Worm (Caenorhabditis elegans) whole organism, L1 larva: ENCODE data around the gene msp-50.

Source experiments
- C04F5.9 ChIP-seq: sonication (generic microtip); optimal IDR thresholded peaks from 2 replicates; lab custom pipeline; 2016; ENCODE audit warnings: missing genetic modification characterization, missing compliant biosample characterization
- F16B12.6 ChIP-seq: fragments of 150-350 bp; optimal IDR thresholded peaks from 2 replicates; lab custom pipeline; 2014; ENCODE audit warnings: missing biosample characterization, missing genetic modification characterization
- Y116A8C.19 ChIP-seq: sonication (generic microtip); optimal IDR thresholded peaks from 2 replicates; lab custom pipeline; 2016; ENCODE audit warnings: missing compliant biosample characterization, missing genetic modification characterization, borderline replicate concordance
- aha-1 ChIP-seq: fragments of 150-350 bp; optimal IDR thresholded peaks from 2 replicates; lab custom pipeline; 2014; ENCODE audit warnings: missing biosample characterization, missing genetic modification characterization
- alr-1 ChIP-seq: fragments of 200-800 bp; sonication (Bioruptor generic); optimal IDR thresholded peaks from 2 replicates; lab custom pipeline; 2018; ENCODE audit warnings: borderline replicate concordance, mild to moderate bottlenecking, missing genetic modification characterization, missing compliant biosample characterization
- aly-2 ChIP-seq: fragments of 150-350 bp; optimal IDR thresholded peaks from 2 replicates; lab custom pipeline; 2014; ENCODE audit warnings: missing biosample characterization, missing genetic modification characterization
- ceh-8 ChIP-seq: fragments of 200-800 bp; sonication (Bioruptor generic); optimal IDR thresholded peaks from 2 replicates; lab custom pipeline; 2018; ENCODE audit warnings: mild to moderate bottlenecking, missing genetic modification characterization, moderate library complexity, missing compliant biosample characterization
- ceh-88 ChIP-seq: fragments of 200-800 bp; sonication (Bioruptor generic); IDR thresholded peaks from 2 replicates; pipeline ENCODE4 v1.3.6; 2022; ENCODE audit warnings: missing genetic modification characterization, missing compliant biosample characterization
- dpl-1 ChIP-seq, 3 experiments: fragments of 150-350 bp in 2 of 3; sonication (generic microtip) in 1 of 3; optimal IDR thresholded peaks; 2 replicates each; lab custom pipeline; 2014 to 2017; ENCODE audit warnings: missing biosample characterization in 3 of 3, missing genetic modification characterization in 3 of 3, missing genetic modification reagents in 3 of 3
- dsc-1 ChIP-seq: sonication (generic microtip); optimal IDR thresholded peaks from 2 replicates; lab custom pipeline; 2016; ENCODE audit warnings: mild to moderate bottlenecking, missing genetic modification characterization, missing compliant biosample characterization
- efl-1 ChIP-seq, 4 experiments: fragments of 150-350 bp; optimal IDR thresholded peaks in 3 of 4; peaks in 1 of 4; 1 replicate in 1 of 4; 2 replicates in 3 of 4; lab custom pipeline; 2014; ENCODE audit warnings: missing biosample characterization in 2 of 4, missing genetic modification characterization in 2 of 4, missing genetic modification reagents in 2 of 4
- efl-3 ChIP-seq: fragments of 200-800 bp; sonication (Bioruptor generic); optimal IDR thresholded peaks from 2 replicates; lab custom pipeline; 2018; ENCODE audit warnings: mild to moderate bottlenecking, missing genetic modification characterization, missing compliant biosample characterization
- egl-13 ChIP-seq: sonication (generic microtip); optimal IDR thresholded peaks from 2 replicates; lab custom pipeline; 2016; ENCODE audit warnings: missing genotype, missing genetic modification reagents, missing genetic modification characterization, missing compliant biosample characterization
- elt-2 ChIP-seq: sonication (generic microtip); optimal IDR thresholded peaks from 2 replicates; lab custom pipeline; 2016; ENCODE audit warnings: missing genetic modification characterization, mild to moderate bottlenecking, inconsistent platforms, missing compliant biosample characterization, missing genetic modification reagents
- fkh-10 ChIP-seq: sonication (generic microtip); optimal IDR thresholded peaks from 2 replicates; lab custom pipeline; 2017; ENCODE audit warnings: missing biosample characterization, missing genetic modification reagents, missing genetic modification characterization
- fkh-8 ChIP-seq: sonication (generic microtip); optimal IDR thresholded peaks from 2 replicates; lab custom pipeline; 2016; ENCODE audit warnings: mild to moderate bottlenecking, missing genetic modification characterization, missing compliant biosample characterization
- fos-1 ChIP-seq: fragments of 150-350 bp; optimal IDR thresholded peaks from 2 replicates; lab custom pipeline; 2014; ENCODE audit warnings: missing biosample characterization, missing genetic modification characterization
- grh-1 ChIP-seq: fragments of 200-800 bp; sonication (Bioruptor generic); IDR thresholded peaks from 2 replicates; pipeline ENCODE4 v1.3.6; 2022; ENCODE audit warnings: missing genetic modification reagents, missing genetic modification characterization, missing compliant biosample characterization
- hpl-2 ChIP-seq: fragments of 150-350 bp; optimal IDR thresholded peaks from 2 replicates; lab custom pipeline; 2014; ENCODE audit warnings: missing biosample characterization, missing genetic modification reagents, missing genetic modification characterization
- irx-1 ChIP-seq: sonication (generic microtip); optimal IDR thresholded peaks from 2 replicates; lab custom pipeline; 2016; ENCODE audit warnings: missing genetic modification characterization, missing compliant biosample characterization
- isw-1 ChIP-seq: fragments of 200-800 bp; sonication (Bioruptor generic); IDR thresholded peaks from 2 replicates; pipeline ENCODE4 v1.3.6; 2022; ENCODE audit warnings: missing genetic modification characterization, missing compliant biosample characterization
- lin-13 ChIP-seq: fragments of 150-350 bp; optimal IDR thresholded peaks from 2 replicates; lab custom pipeline; 2014; ENCODE audit warnings: missing biosample characterization, missing genetic modification reagents, missing genetic modification characterization
- lin-15B ChIP-seq: fragments of 150-350 bp; sonication (generic microtip); optimal IDR thresholded peaks from 3 replicates; lab custom pipeline; 2014; ENCODE audit warnings: missing biosample characterization, missing genetic modification characterization
- lin-35 ChIP-seq, 2 experiments: fragments of 150-350 bp; optimal IDR thresholded peaks; 2 replicates each; lab custom pipeline; 2014; ENCODE audit warnings: missing biosample characterization in 2 of 2, missing genetic modification characterization in 2 of 2, missing genetic modification reagents in 2 of 2
- lin-39 ChIP-seq: fragments of 150-350 bp; optimal IDR thresholded peaks from 2 replicates; lab custom pipeline; 2014; ENCODE audit warnings: missing biosample characterization, missing genetic modification reagents, missing genetic modification characterization
- lir-3 ChIP-seq: sonication (generic microtip); optimal IDR thresholded peaks from 2 replicates; lab custom pipeline; 2016; ENCODE audit warnings: mild to moderate bottlenecking, missing genetic modification characterization, moderate library complexity, missing compliant biosample characterization; ENCODE audit not compliant: poor library complexity
- lsy-2 ChIP-seq, 2 experiments: fragments of 150-350 bp; optimal IDR thresholded peaks; 2 replicates each; lab custom pipeline; 2014; ENCODE audit warnings: missing biosample characterization in 2 of 2, missing genetic modification characterization in 2 of 2
- mab-9 ChIP-seq: fragments of 200-800 bp; sonication (Bioruptor generic); IDR thresholded peaks from 2 replicates; pipeline ENCODE4 v1.3.6; 2022; ENCODE audit warnings: missing genetic modification reagents, missing genetic modification characterization, missing compliant biosample characterization
- mef-2 ChIP-seq: fragments of 150-350 bp; optimal IDR thresholded peaks from 2 replicates; lab custom pipeline; 2014; ENCODE audit warnings: missing biosample characterization, missing genetic modification characterization
- nhr-11 ChIP-seq: fragments of 150-350 bp; optimal IDR thresholded peaks from 2 replicates; lab custom pipeline; 2014; ENCODE audit warnings: missing biosample characterization, missing genetic modification characterization
- nhr-12 ChIP-seq: sonication (generic microtip); optimal IDR thresholded peaks from 2 replicates; lab custom pipeline; 2017; ENCODE audit warnings: missing biosample characterization, missing genetic modification characterization
- nhr-237 ChIP-seq: fragments of 150-350 bp; optimal IDR thresholded peaks from 2 replicates; lab custom pipeline; 2014; ENCODE audit warnings: missing biosample characterization, missing genetic modification characterization
- nhr-28 ChIP-seq: fragments of 150-350 bp; optimal IDR thresholded peaks from 2 replicates; lab custom pipeline; 2014; ENCODE audit warnings: missing biosample characterization, missing genetic modification characterization
- nhr-47 ChIP-seq: sonication (generic microtip); optimal IDR thresholded peaks from 2 replicates; lab custom pipeline; 2016; ENCODE audit warnings: mild to moderate bottlenecking, missing genetic modification characterization, moderate library complexity, missing compliant biosample characterization
- nhr-71 ChIP-seq: sonication (generic microtip); optimal IDR thresholded peaks from 2 replicates; lab custom pipeline; 2016; ENCODE audit warnings: mild to moderate bottlenecking, missing genetic modification characterization, moderate library complexity, missing compliant biosample characterization
- nhr-77 ChIP-seq: fragments of 150-350 bp; optimal IDR thresholded peaks from 2 replicates; lab custom pipeline; 2014; ENCODE audit warnings: missing biosample characterization, missing genetic modification characterization
- nhr-85 ChIP-seq: sonication (generic microtip); peaks from one replicate; lab custom pipeline; 2016; ENCODE audit warnings: missing genetic modification characterization, inconsistent platforms, missing compliant biosample characterization
- pqm-1 ChIP-seq: sonication (generic microtip); optimal IDR thresholded peaks from 3 replicates; lab custom pipeline; 2017; ENCODE audit warnings: missing biosample characterization, missing genetic modification characterization
- rnt-1 ChIP-seq: sonication (generic microtip); optimal IDR thresholded peaks from 2 replicates; lab custom pipeline; 2016; ENCODE audit warnings: mild to moderate bottlenecking, missing genetic modification characterization, moderate library complexity, missing compliant biosample characterization
- snu-23 ChIP-seq: sonication (generic microtip); optimal IDR thresholded peaks from 2 replicates; lab custom pipeline; 2016; ENCODE audit warnings: missing genetic modification characterization, missing compliant biosample characterization
- sup-37 ChIP-seq: fragments of 200-800 bp; sonication (Bioruptor generic); optimal IDR thresholded peaks from 2 replicates; lab custom pipeline; 2018; ENCODE audit warnings: mild to moderate bottlenecking, missing genetic modification characterization, missing compliant biosample characterization
- tbx-2 ChIP-seq: sonication (generic microtip); optimal IDR thresholded peaks from 2 replicates; lab custom pipeline; 2016; ENCODE audit warnings: missing genetic modification characterization, missing compliant biosample characterization
- unc-130 ChIP-seq: fragments of 150-350 bp; optimal IDR thresholded peaks from 2 replicates; lab custom pipeline; 2017; ENCODE audit warnings: missing biosample characterization, missing genetic modification characterization, inconsistent platforms
- unc-30 ChIP-seq: sonication (generic microtip); optimal IDR thresholded peaks from 2 replicates; lab custom pipeline; 2017; ENCODE audit warnings: missing biosample characterization, missing genetic modification characterization
- unc-62 ChIP-seq: fragments of 150-350 bp; optimal IDR thresholded peaks from 2 replicates; lab custom pipeline; 2014; ENCODE audit warnings: missing biosample characterization, missing genetic modification reagents, missing genetic modification characterization
- unc-86 ChIP-seq: sonication (generic microtip); optimal IDR thresholded peaks from 2 replicates; lab custom pipeline; 2016; ENCODE audit warnings: missing genetic modification characterization, missing compliant biosample characterization
- vab-15 ChIP-seq: sonication (generic microtip); optimal IDR thresholded peaks from 2 replicates; lab custom pipeline; 2017; ENCODE audit warnings: missing genotype, mild to moderate bottlenecking, missing genetic modification characterization, missing compliant biosample characterization
- zip-4 ChIP-seq: fragments of 200-800 bp; sonication (Bioruptor generic); optimal IDR thresholded peaks from 2 replicates; lab custom pipeline; 2018; ENCODE audit warnings: mild to moderate bottlenecking, missing genetic modification characterization, moderate library complexity, missing compliant biosample characterization

Gene msp-50

ce11 chrII:5200987-5201582, 1.5 kb downstream of the msp-50 start (continued):
- TF ChIP-seq aha-1 (tag; lab: Kevin White, UChicago) (no peak), fos-1 (tag; lab: Kevin White, UChicago) (no peak), nhr-85 (tag; lab: Kevin White, UChicago) (no peak), isw-1 (GFP tag; lab: Robert Waterston, UW) (no peak), efl-3 (GFP tag; lab: Kevin White, UChicago) (no peak), sup-37 (GFP tag; lab: Kevin White, UChicago) (no peak), nhr-237 (tag; lab: Kevin White, UChicago) (no peak), vab-15 (tag; lab: Kevin White, UChicago) (no peak), efl-1 (optimal IDR thresholded peaks at IDR 0.05; lab: Kevin White, UChicago) (peak; percentile 49 to 50), efl-1 (GFP tag; optimal IDR thresholded peaks at IDR 0.05 in 1 of 2; lab: Kevin White, UChicago) (peak; percentile 14 to 90), dsc-1 (tag; lab: Kevin White, UChicago) (peak; percentile 63), ceh-88 (no peak), dpl-1 (GFP tag; optimal IDR thresholded peaks at IDR 0.05; lab: Kevin White, UChicago) (peak in 2 of 3 experiments; percentile 11 to 23), irx-1 (tag; lab: Kevin White, UChicago) (no peak), zip-4 (no peak), snu-23 (GFP tag; lab: Kevin White, UChicago) (peak; percentile 70), nhr-47 (tag; lab: Kevin White, UChicago) (peak; percentile 28), mef-2 (tag; lab: Kevin White, UChicago) (no peak), lir-3 (tag; lab: Kevin White, UChicago) (no peak), lin-35 (GFP tag; optimal IDR thresholded peaks at IDR 0.05; lab: Kevin White, UChicago) (peak; percentile 31 to 37), C04F5.9 (tag; lab: Kevin White, UChicago) (no peak), F16B12.6 (no peak), alr-1 (tag; lab: Kevin White, UChicago) (no peak), nhr-12 (no peak), lin-15B (tag; lab: Kevin White, UChicago) (no peak), tbx-2 (tag; lab: Kevin White, UChicago) (peak; percentile 46), unc-130 (tag; lab: Kevin White, UChicago) (no peak), lsy-2 (tag; optimal IDR thresholded peaks at IDR 0.05; lab: Kevin White, UChicago) (peak; percentile 22 to 65), lin-13 (GFP tag; lab: Kevin White, UChicago) (no peak), fkh-8 (tag; lab: Kevin White, UChicago) (peak; percentile 23), unc-62 (GFP tag; lab: Kevin White, UChicago) (no peak), rnt-1 (tag; lab: Kevin White, UChicago) (peak; percentile 48)

- TF ChIP-seq Y116A8C.19 (tag; lab: Kevin White, UChicago) (no peak), nhr-28 (tag; lab: Kevin White, UChicago) (no peak), fkh-8 (tag; lab: Kevin White, UChicago) (no peak), snu-23 (GFP tag; lab: Kevin White, UChicago) (no peak), elt-2 (tag; lab: Kevin White, UChicago) (peak; percentile 99), lsy-2 (tag; optimal IDR thresholded peaks at IDR 0.05; lab: Kevin White, UChicago) (peak in 1 of 2 experiments; percentile 10), C04F5.9 (tag; lab: Kevin White, UChicago) (no peak), mab-9 (GFP tag; lab: Robert Waterston, UW) (no peak), irx-1 (tag; lab: Kevin White, UChicago) (no peak), nhr-77 (tag; lab: Kevin White, UChicago) (no peak), egl-13 (tag; lab: Kevin White, UChicago) (no peak), nhr-47 (tag; lab: Kevin White, UChicago) (peak; percentile 16), fkh-10 (GFP tag; lab: Kevin White, UChicago) (no peak), pqm-1 (tag; lab: Kevin White, UChicago) (peak; percentile 82), nhr-71 (peak; percentile 44), lin-39 (tag; lab: Kevin White, UChicago) (no peak), alr-1 (tag; lab: Kevin White, UChicago) (no peak), lir-3 (tag; lab: Kevin White, UChicago) (no peak), sup-37 (GFP tag; lab: Kevin White, UChicago) (no peak), unc-30 (tag; lab: Kevin White, UChicago) (no peak), hpl-2 (GFP tag; lab: Kevin White, UChicago) (no peak), lin-15B (tag; lab: Kevin White, UChicago) (no peak), grh-1 (GFP tag; lab: Robert Waterston, UW) (no peak), ceh-8 (GFP tag; lab: Kevin White, UChicago) (no peak), F16B12.6 (no peak), zip-4 (no peak), unc-86 (no peak), nhr-11 (no peak), aly-2 (tag; lab: Kevin White, UChicago) (no peak)
These were observed 2.4 kb downstream of the msp-50 start for ce11 chrII:5201922-5202562.
